Worm (Caenorhabditis elegans): Measurements from ENCODE around the gene C06E8.5.

The C06E8.5 gene

ce11 chrIII:6992496-6992895 is 12.8 kb downstream of the C06E8.5 start:
- TF ChIP-seq pqm-1 (tag; optimal IDR thresholded peaks at IDR 0.05) (no peak), nhr-111 (GFP tag; optimal IDR thresholded peaks at IDR 0.05) (no peak), aha-1 (tag) (peak; percentile 93), daf-16 (GFP tag; optimal IDR thresholded peaks at IDR 0.05) (peak in 1 of 2 experiments; percentile 12), daf-16 (tag; optimal IDR thresholded peaks at IDR 0.05) (peak; percentile 45), zip-2 (tag; optimal IDR thresholded peaks at IDR 0.05) (no peak), hlh-11 (tag; optimal IDR thresholded peaks at IDR 0.05) (peak; percentile 37), dve-1 (tag; optimal IDR thresholded peaks at IDR 0.05; ENCODE audit: insufficient read depth) (peak; percentile 56), nhr-28 (tag; optimal IDR thresholded peaks at IDR 0.05) (no peak)

- no peak for TF ChIP-seq hif-1 (tag; optimal IDR thresholded peaks at IDR 0.05)
- peak in 1 of 2 experiments; percentile 1 for TF ChIP-seq daf-16 (GFP tag; optimal IDR thresholded peaks at IDR 0.05)
- peak; percentile 80 for TF ChIP-seq daf-16 (tag; optimal IDR thresholded peaks at IDR 0.05)
- peak; percentile 24; the same call in 1 of the 2 replicates for TF ChIP-seq php-3 (GFP tag; IDR thresholded peaks at IDR 0.05)
- no peak for TF ChIP-seq ama-1 (optimal IDR thresholded peaks at IDR 0.05)
- TF ChIP-seq tra-1 (GFP tag; IDR thresholded peaks at IDR 0.05): no peak
- no peak for TF ChIP-seq lim-7 (GFP tag; IDR thresholded peaks at IDR 0.05)
- peak; percentile 73 for TF ChIP-seq nhr-28 (tag; optimal IDR thresholded peaks at IDR 0.05)
- TF ChIP-seq hlh-11 (tag; optimal IDR thresholded peaks at IDR 0.05): peak; percentile 74
- TF ChIP-seq nhr-77 (tag; optimal IDR thresholded peaks at IDR 0.05): peak; percentile 47
- no peak for TF ChIP-seq lsy-2 (tag; optimal IDR thresholded peaks at IDR 0.05)
- TF ChIP-seq mdl-1 (tag; optimal IDR thresholded peaks at IDR 0.05): peak in 1 of 2 experiments; percentile 16
- peak; percentile 87 for TF ChIP-seq pqm-1 (tag; optimal IDR thresholded peaks at IDR 0.05)
- TF ChIP-seq hlh-30 (tag; optimal IDR thresholded peaks at IDR 0.05; ENCODE audit: insufficient read depth): peak; percentile 30
- no peak for TF ChIP-seq F26F4.8 (GFP tag; conservative IDR thresholded peaks at IDR 0.05)
- TF ChIP-seq dve-1 (tag; optimal IDR thresholded peaks at IDR 0.05; ENCODE audit: insufficient read depth): peak; percentile 71
- TF ChIP-seq ctbp-1 (GFP tag; IDR thresholded peaks at IDR 0.05): no peak
- peak; percentile 66 for TF ChIP-seq dmd-6 (GFP tag; IDR thresholded peaks at IDR 0.05)
These were observed 13.8 kb downstream of the C06E8.5 start for ce11 chrIII:6991465-6991864.

- TF ChIP-seq fkh-10 (GFP tag; optimal IDR thresholded peaks at IDR 0.05) (no peak), zfp-2 (tag; optimal IDR thresholded peaks at IDR 0.05) (no peak), ama-1 (optimal IDR thresholded peaks at IDR 0.05) (no peak), dve-1 (tag; optimal IDR thresholded peaks at IDR 0.05; ENCODE audit: insufficient read depth) (no peak), gei-8 (GFP tag; optimal IDR thresholded peaks at IDR 0.05) (no peak), nhr-28 (tag; optimal IDR thresholded peaks at IDR 0.05) (peak; percentile 7), mes-2 (tag; optimal IDR thresholded peaks at IDR 0.05; ENCODE audit: poor library complexity, severe bottlenecking) (peak; percentile 2), hlh-11 (tag; optimal IDR thresholded peaks at IDR 0.05) (peak; percentile 12), daf-19 (GFP tag; conservative IDR thresholded peaks at IDR 0.05) (no peak), arid-1 (GFP tag; conservative IDR thresholded peaks at IDR 0.05) (no peak), T26A8.4 (GFP tag; IDR thresholded peaks at IDR 0.05) (peak; percentile 55; the same call in 1 of the 2 replicates), ceh-62 (tag; optimal IDR thresholded peaks at IDR 0.05) (no peak), nhr-76 (tag; optimal IDR thresholded peaks at IDR 0.05) (no peak), skn-1 (tag; optimal IDR thresholded peaks at IDR 0.05) (no peak), F37D6.2 (tag; optimal IDR thresholded peaks at IDR 0.05) (no peak), set-16 (GFP tag; IDR thresholded peaks at IDR 0.05) (no peak), nhr-102 (tag; optimal IDR thresholded peaks at IDR 0.05) (no peak)
These were observed 15.3 kb downstream of the C06E8.5 start, which contains the start of gene prk-1 for ce11 chrIII:6989900-6990299. Gene prk-1 (plus strand): TSS chrIII:6990168.

- no peak for TF ChIP-seq egl-43 (GFP tag; IDR thresholded peaks at IDR 0.05)
- TF ChIP-seq arid-1 (GFP tag; conservative IDR thresholded peaks at IDR 0.05): no peak
- TF ChIP-seq T20F7.1 (GFP tag; optimal IDR thresholded peaks at IDR 0.05): no peak
- TF ChIP-seq mdt-29 (GFP tag; IDR thresholded peaks at IDR 0.05): no peak
- no peak for TF ChIP-seq F10B5.3 (tag; optimal IDR thresholded peaks at IDR 0.05)
- no peak for TF ChIP-seq ceh-44 (GFP tag; IDR thresholded peaks at IDR 0.05)
- peak; percentile 51 for TF ChIP-seq aha-1 (tag)
- TF ChIP-seq ceh-82 (tag; optimal IDR thresholded peaks at IDR 0.05): no peak
- TF ChIP-seq mep-1 (tag; optimal IDR thresholded peaks at IDR 0.05): peak; percentile 28
- TF ChIP-seq ztf-7 (tag; optimal IDR thresholded peaks at IDR 0.05): peak; percentile 6
- no peak for TF ChIP-seq aly-2 (tag; optimal IDR thresholded peaks at IDR 0.05)
- no peak for TF ChIP-seq ceh-28 (tag; optimal IDR thresholded peaks at IDR 0.05)
- no peak for TF ChIP-seq spr-1 (tag; optimal IDR thresholded peaks at IDR 0.05)
- no peak for TF ChIP-seq gei-8 (GFP tag; optimal IDR thresholded peaks at IDR 0.05)
- no peak for TF ChIP-seq egl-27 (tag; optimal IDR thresholded peaks at IDR 0.05)
- TF ChIP-seq madf-9 (GFP tag; conservative IDR thresholded peaks at IDR 0.05): no peak
These were observed 16.0 kb downstream of the C06E8.5 start for ce11 chrIII:6989201-6989600.
